Worm (Caenorhabditis elegans) whole organism, mixed stage, embryonic: Measurements from ENCODE around the gene K07H8.8.

ENCODE experiments used
- elt-1 ChIP-seq: sonication (generic microtip); optimal IDR thresholded peaks from 2 replicates; lab custom pipeline; 2017; ENCODE audit warnings: missing genetic modification characterization, mild to moderate bottlenecking, missing compliant biosample characterization, antibody characterized with exemption, moderate library complexity, borderline replicate concordance; ENCODE audit not compliant: insufficient read depth
- nhr-12 ChIP-seq: fragments of 150-350 bp; optimal IDR thresholded peaks from 2 replicates; lab custom pipeline; 2014; ENCODE audit warnings: missing biosample characterization, missing genetic modification characterization

DNA sequence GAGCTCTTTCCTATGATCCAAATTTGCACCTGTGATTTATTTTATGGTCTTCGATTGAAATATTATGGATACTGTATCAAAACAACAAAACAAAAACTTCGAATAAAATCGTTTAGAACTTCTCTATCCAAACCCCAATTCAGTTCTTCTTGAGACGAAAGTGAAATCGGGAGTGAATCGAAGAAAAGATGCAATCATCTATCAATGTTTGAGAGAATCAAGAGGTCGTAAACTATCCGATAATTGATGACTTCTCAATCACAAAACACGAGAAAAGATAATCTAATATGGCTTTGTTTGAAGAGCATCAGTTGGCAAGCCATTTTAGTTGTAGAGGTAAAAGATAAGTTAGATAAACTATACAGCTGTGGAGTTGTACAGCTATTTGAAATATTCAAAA is 49.6 kb upstream of the K07H8.8 start:
- TF ChIP-seq elt-1: no peak
- no peak for TF ChIP-seq nhr-12
